Fruit fly (Drosophila melanogaster) whole organism, wandering third instar larva: ENCODE results near the gene CG3662.

Experiments used
- Abd-B ChIP-seq: fragments of >200 bp; optimal IDR thresholded peaks from 2 replicates; lab custom pipeline; 2017; ENCODE audit warnings: missing biosample characterization, missing genetic modification characterization
- CG32264 ChIP-seq: fragments of 200-800 bp; sonication (Bioruptor generic); optimal IDR thresholded peaks from 2 replicates; lab custom pipeline; 2016; ENCODE audit warnings: missing biosample characterization, missing genetic modification characterization
- CrebA ChIP-seq: fragments of 200-800 bp; sonication (Bioruptor generic); optimal IDR thresholded peaks from 2 replicates; lab custom pipeline; 2016; ENCODE audit warnings: missing biosample characterization, mild to moderate bottlenecking, missing genetic modification characterization, borderline replicate concordance
- Dfd ChIP-seq: fragments of >200 bp; optimal IDR thresholded peaks from 2 replicates; lab custom pipeline; 2017; ENCODE audit warnings: missing biosample characterization, missing genetic modification characterization
- Dif ChIP-seq: fragments of 200-275, 200-300 bp; sonication (Bioruptor generic); optimal IDR thresholded peaks from 2 replicates; lab custom pipeline; 2018; ENCODE audit warnings: missing biosample characterization, missing genetic modification characterization; ENCODE audit not compliant: partially characterized antibody
- GATAd ChIP-seq: sonication (Bioruptor generic); optimal IDR thresholded peaks from 2 replicates; lab custom pipeline; 2016; ENCODE audit warnings: missing biosample characterization, missing genetic modification characterization
- HLH106 ChIP-seq: fragments of 200-800 bp; optimal IDR thresholded peaks from 3 replicates; lab custom pipeline; 2019; ENCODE audit warnings: missing biosample characterization, mild to moderate bottlenecking, missing genetic modification characterization, moderate library complexity
- Hr83 ChIP-seq: fragments of 200-300 bp; sonication (Bioruptor generic); optimal IDR thresholded peaks from 2 replicates; lab custom pipeline; 2016; ENCODE audit warnings: missing biosample characterization, mild to moderate bottlenecking, missing genetic modification characterization, moderate library complexity; ENCODE audit not compliant: poor library complexity, severe bottlenecking
- Jra ChIP-seq: sonication (Bioruptor generic); optimal IDR thresholded peaks from 2 replicates; lab custom pipeline; 2016; ENCODE audit warnings: missing biosample characterization, missing genetic modification characterization
- Myc ChIP-seq: fragments of >200 bp; optimal IDR thresholded peaks from 2 replicates; lab custom pipeline; 2017
- N ChIP-seq: fragments of >200 bp; optimal IDR thresholded peaks from 2 replicates; lab custom pipeline; 2018; ENCODE audit warnings: missing biosample characterization, missing external identifiers, missing genetic modification characterization
- OdsH ChIP-seq: fragments of 200-800 bp; sonication (Bioruptor generic); optimal IDR thresholded peaks from 2 replicates; lab custom pipeline; 2016; ENCODE audit warnings: missing biosample characterization, mild to moderate bottlenecking, missing genetic modification characterization
- Rel ChIP-seq, 2 experiments: fragments of 200-800 bp; sonication (Bioruptor generic) in 1 of 2; optimal IDR thresholded peaks; 2 replicates in 1 of 2; 3 replicates in 1 of 2; lab custom pipeline; 2016 to 2019; ENCODE audit warnings: mild to moderate bottlenecking in 2 of 2, missing biosample characterization in 2 of 2, missing genetic modification characterization in 2 of 2, moderate library complexity in 1 of 2
- Sp1 ChIP-seq: fragments of 200-800 bp; sonication (Bioruptor generic); optimal IDR thresholded peaks from 3 replicates; lab custom pipeline; 2019; ENCODE audit warnings: missing biosample characterization, mild to moderate bottlenecking, missing genetic modification characterization, moderate library complexity
- Vsx2 ChIP-seq: fragments of 200-300, 225-300 bp; sonication (Bioruptor generic); optimal IDR thresholded peaks from 2 replicates; lab custom pipeline; 2018; ENCODE audit warnings: missing biosample characterization, missing genetic modification characterization; ENCODE audit not compliant: partially characterized antibody
- br ChIP-seq: fragments of 200-800 bp; sonication (Bioruptor generic); optimal IDR thresholded peaks from 2 replicates; lab custom pipeline; 2016; ENCODE audit warnings: missing biosample characterization, missing genetic modification characterization
- brk ChIP-seq: fragments of 200-800 bp; sonication (Bioruptor generic); optimal IDR thresholded peaks from 2 replicates; lab custom pipeline; 2016; ENCODE audit warnings: missing biosample characterization, mild to moderate bottlenecking, missing genetic modification characterization
- dl ChIP-seq, 2 experiments: fragments of 175-275, 200-275 bp in 1 of 2; fragments of 200-275 bp in 1 of 2; sonication (Bioruptor generic); optimal IDR thresholded peaks; lab custom pipeline; 2018; ENCODE audit warnings: mild to moderate bottlenecking in 2 of 2, missing biosample characterization in 2 of 2, missing genetic modification characterization in 2 of 2, moderate library complexity in 2 of 2; ENCODE audit not compliant: partially characterized antibody in 2 of 2, insufficient read depth in 1 of 2
- dmrt93B ChIP-seq: fragments of 200-800 bp; sonication (Bioruptor generic); optimal IDR thresholded peaks from 2 replicates; lab custom pipeline; 2018; ENCODE audit warnings: missing biosample characterization, mild to moderate bottlenecking, missing genetic modification characterization
- dsf ChIP-seq: sonication (Bioruptor generic); optimal IDR thresholded peaks from 2 replicates; lab custom pipeline; 2016; ENCODE audit warnings: missing biosample characterization, missing genetic modification characterization, borderline replicate concordance
- ey ChIP-seq: fragments of 200-800 bp; sonication (Bioruptor generic); optimal IDR thresholded peaks from 2 replicates; lab custom pipeline; 2016; ENCODE audit warnings: missing biosample characterization, missing genetic modification characterization
- foxo ChIP-seq, 2 experiments: fragments of 200-800 bp; sonication (Bioruptor generic); optimal IDR thresholded peaks; 2 replicates in 1 of 2; 3 replicates in 1 of 2; lab custom pipeline; 2016 to 2017; ENCODE audit warnings: missing biosample characterization in 2 of 2, missing genetic modification characterization in 2 of 2
- fru ChIP-seq: fragments of 200-800 bp; sonication (Bioruptor generic); optimal IDR thresholded peaks from 3 replicates; lab custom pipeline; 2016; ENCODE audit warnings: missing biosample characterization, mild to moderate bottlenecking, missing genetic modification characterization
- jim ChIP-seq: fragments of 175-275, 200-325 bp; sonication (Bioruptor generic); optimal IDR thresholded peaks from 2 replicates; lab custom pipeline; 2016; ENCODE audit warnings: missing biosample characterization, mild to moderate bottlenecking, missing genetic modification characterization
- lola ChIP-seq: fragments of >200 bp; optimal IDR thresholded peaks from 2 replicates; lab custom pipeline; 2017; ENCODE audit warnings: missing biosample characterization, missing genetic modification characterization
- rgr ChIP-seq: fragments of 200-800 bp; sonication (Bioruptor generic); optimal IDR thresholded peaks from 3 replicates; lab custom pipeline; 2016; ENCODE audit warnings: missing biosample characterization, mild to moderate bottlenecking, missing genetic modification characterization
- sage ChIP-seq: fragments of 200-800 bp; sonication (Bioruptor generic); optimal IDR thresholded peaks from 2 replicates; lab custom pipeline; 2016; ENCODE audit warnings: missing biosample characterization, mild to moderate bottlenecking, missing genetic modification characterization
- tai ChIP-seq: sonication (Bioruptor generic); optimal IDR thresholded peaks from 2 replicates; lab custom pipeline; 2016; ENCODE audit warnings: missing biosample characterization, missing genetic modification characterization
- woc ChIP-seq: sonication (Bioruptor generic); optimal IDR thresholded peaks from 2 replicates; lab custom pipeline; 2016; ENCODE audit warnings: missing biosample characterization, mild to moderate bottlenecking, missing genetic modification characterization

CG3662 gene

DNA sequence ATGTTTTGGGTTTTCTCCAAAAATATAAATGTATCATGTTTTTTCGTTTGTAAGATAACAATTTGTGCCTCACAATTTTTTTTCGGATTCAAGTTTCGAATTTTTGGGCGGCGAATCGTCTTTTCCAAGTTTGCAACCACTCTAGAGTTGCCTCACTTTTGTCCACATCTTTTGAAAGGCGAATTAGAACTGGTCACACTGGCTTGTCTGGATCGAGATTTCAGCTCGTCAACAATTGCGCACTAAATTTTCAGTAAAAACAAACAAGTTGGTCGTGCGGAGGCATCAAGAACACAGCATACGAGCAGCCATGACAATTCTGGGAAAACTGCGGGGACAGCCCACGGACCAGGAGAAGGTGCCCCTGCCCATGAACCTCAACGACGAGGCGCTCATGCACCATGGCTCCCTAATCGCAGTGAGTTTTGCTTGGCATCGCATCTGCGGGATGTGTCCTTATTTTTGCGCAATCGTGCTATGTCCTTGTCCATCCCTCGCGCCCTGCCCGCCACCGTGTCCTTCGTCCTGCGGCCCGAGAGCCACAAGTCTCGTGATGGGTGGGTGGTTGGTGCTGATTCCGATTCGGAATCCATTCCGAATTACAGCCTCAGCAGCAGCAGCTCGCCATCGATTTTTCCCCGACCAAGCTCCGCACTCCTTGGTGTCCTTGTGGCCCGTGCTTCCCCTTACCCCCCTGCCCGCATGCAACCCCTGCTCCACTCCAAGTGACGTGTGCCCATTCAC, at the start of gene CG3662:
TSS of gene CG3662 (plus strand) at position 48 of the 744 bp plus-strand sequence.
- no peak for TF ChIP-seq dsf (GFP tag; lab: Kevin White, UChicago)
- TF ChIP-seq Rel (GFP tag; optimal IDR thresholded peaks at IDR 0.05; lab: Kevin White, UChicago), result no peak
- peak; percentile 71 for TF ChIP-seq Rel (tag; optimal IDR thresholded peaks at IDR 0.05; lab: Kevin White, UChicago)
- TF ChIP-seq rgr (GFP tag; lab: Kevin White, UChicago), result peak; percentile 22
- TF ChIP-seq GATAd, result no peak
- no peak for TF ChIP-seq Hr83 (GFP tag; lab: Kevin White, UChicago)
- no peak for TF ChIP-seq br
- TF ChIP-seq Jra (GFP tag; lab: Kevin White, UChicago), result no peak
- no peak for TF ChIP-seq woc (GFP tag; lab: Kevin White, UChicago)
- no peak for TF ChIP-seq HLH106 (tag; lab: Kevin White, UChicago)

DNA sequence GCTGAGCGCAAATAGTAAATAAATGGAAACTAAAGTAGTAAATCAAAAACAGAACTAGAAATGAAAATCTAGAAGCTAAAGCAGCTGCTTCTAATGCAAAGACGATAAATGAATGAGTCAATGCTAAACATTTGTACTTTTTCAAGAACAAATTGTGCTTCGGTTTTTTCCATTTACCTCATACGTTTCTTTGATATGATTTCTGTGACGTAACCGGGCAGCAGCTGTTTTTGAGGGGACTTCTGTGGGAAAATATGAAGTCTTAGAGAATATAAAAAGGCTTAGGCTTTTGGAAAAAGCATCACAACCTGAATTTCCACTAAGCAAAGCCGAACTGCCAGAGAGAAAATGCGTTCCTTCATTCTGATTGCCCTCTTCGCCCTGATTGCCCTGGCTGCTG, 47.8 kb upstream of the CG3662 start, which contains the start of gene CG12506:
TSS of gene CG12506 (plus strand) at position 301 of the 400 bp plus-strand sequence.
- TF ChIP-seq tai (GFP tag; lab: Kevin White, UChicago), result no peak
- no peak for TF ChIP-seq Sp1 (GFP tag; lab: Kevin White, UChicago)
- TF ChIP-seq Abd-B (GFP tag; lab: Kevin White, UChicago), result no peak
- no peak for TF ChIP-seq Jra (GFP tag; lab: Kevin White, UChicago)
- no peak for TF ChIP-seq lola (GFP tag; lab: Kevin White, UChicago)
- no peak for TF ChIP-seq dl (GFP tag; optimal IDR thresholded peaks at IDR 0.05; lab: Kevin White, UChicago; ENCODE audit: insufficient read depth in 1 of 2, partially characterized antibody in 2 of 2)
- no peak for TF ChIP-seq HLH106 (tag; lab: Kevin White, UChicago)
- no peak for TF ChIP-seq OdsH (GFP tag; lab: Kevin White, UChicago)
- no peak for TF ChIP-seq Myc (lab: Kevin White, UChicago)
- no peak for TF ChIP-seq Vsx2
- TF ChIP-seq foxo (GFP tag; optimal IDR thresholded peaks at IDR 0.05; lab: Kevin White, UChicago), result no peak
- TF ChIP-seq N (GFP tag; lab: Kevin White, UChicago), result no peak
- TF ChIP-seq Dif, result no peak
- no peak for TF ChIP-seq dsf (GFP tag; lab: Kevin White, UChicago)

DNA sequence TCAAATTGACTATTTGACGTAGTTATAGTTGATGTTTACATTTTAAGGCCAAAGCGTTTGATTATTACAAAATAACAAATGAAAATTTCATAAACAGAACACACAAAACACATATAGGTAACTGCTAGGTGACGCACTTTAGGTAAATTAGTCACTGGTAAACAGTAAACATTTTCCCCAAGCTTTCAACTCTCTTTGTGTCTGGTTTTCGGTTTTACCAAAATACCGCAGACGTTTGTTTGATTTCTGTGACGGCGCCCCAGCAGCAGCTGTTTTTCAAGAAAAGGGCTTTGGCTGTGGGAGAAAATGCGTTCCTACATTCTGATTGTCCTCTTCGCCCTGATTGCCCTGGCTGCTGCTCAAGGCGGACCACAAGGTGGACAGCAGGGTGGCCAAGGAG, 44.9 kb upstream of the CG3662 start, which contains the start of gene CG13946:
TSS of gene CG13946 (plus strand) at position 301 of the 400 bp plus-strand sequence.
- TF ChIP-seq brk (no peak), woc (GFP tag; lab: Kevin White, UChicago) (no peak), Myc (lab: Kevin White, UChicago) (no peak), rgr (GFP tag; lab: Kevin White, UChicago) (no peak), OdsH (GFP tag; lab: Kevin White, UChicago) (no peak), ey (GFP tag; lab: Kevin White, UChicago) (no peak), dmrt93B (GFP tag; lab: Kevin White, UChicago) (no peak)

dm6 chr2L:779123-779584, 41.9 kb upstream of the CG3662 start, which contains the start of gene CG13947:
TSS of gene CG13947 (plus strand) at chr2L:779173.
- TF ChIP-seq Dfd (GFP tag; lab: Kevin White, UChicago) (peak; percentile 99), fru (GFP tag; lab: Kevin White, UChicago) (no peak), ey (GFP tag; lab: Kevin White, UChicago) (no peak), woc (GFP tag; lab: Kevin White, UChicago) (no peak)

- TF ChIP-seq CG32264 (no peak), CrebA (no peak), Dfd (GFP tag; lab: Kevin White, UChicago) (no peak), jim (GFP tag; lab: Kevin White, UChicago) (no peak), br (no peak), foxo (GFP tag; optimal IDR thresholded peaks at IDR 0.05; lab: Kevin White, UChicago) (no peak), sage (GFP tag; lab: Kevin White, UChicago) (no peak), Vsx2 (no peak), GATAd (no peak), Myc (lab: Kevin White, UChicago) (no peak), brk (no peak), lola (GFP tag; lab: Kevin White, UChicago) (no peak), dmrt93B (GFP tag; lab: Kevin White, UChicago) (no peak)
Observed at dm6 chr2L:780182-780581, 40.9 kb upstream of the CG3662 start, which contains the start of gene Gr21a. TSS of gene Gr21a (plus strand) at chr2L:780482.
